Comparison of ENCODE assay signal across 5 fruit fly cellular contexts in genomic region chr2L:19021278-19022220, dm6.
TF ChIP-seq lines count a peak whose summit lies in the region.

No protein-coding gene starts in this region.

- TF ChIP-seq CTCF in whole organism, embryonic (GFP tag; optimal IDR thresholded peaks at IDR 0.05; lab: Kevin White, UChicago) = no peak

TF ChIP-seq in whole organism, adult, 20 proteins besides CTCF, POLR2A, EP300 and RAD21 (continues in another document):
- no peak for TF ChIP-seq Hr96 (GFP tag; optimal IDR thresholded peaks at IDR 0.05; lab: Kevin White, UChicago)
- peak; percentile 45 for TF ChIP-seq CG12768 (GFP tag; optimal IDR thresholded peaks at IDR 0.05; lab: Kevin White, UChicago)
- no peak for TF ChIP-seq Crg-1 (GFP tag; optimal IDR thresholded peaks at IDR 0.05; lab: Kevin White, UChicago)
- peak; percentile 9 for TF ChIP-seq CG14711 (tag; optimal IDR thresholded peaks at IDR 0.05; lab: Kevin White, UChicago)
- TF ChIP-seq CG7101 (tag; optimal IDR thresholded peaks at IDR 0.05; lab: Kevin White, UChicago) = peak; percentile 72
- TF ChIP-seq CG5204 (GFP tag; optimal IDR thresholded peaks at IDR 0.05; lab: Kevin White, UChicago) = peak; percentile 49
- no peak for TF ChIP-seq ovo (GFP tag; optimal IDR thresholded peaks at IDR 0.05; lab: Kevin White, UChicago)
- peak; percentile 54 for TF ChIP-seq kay (GFP tag; lab: Kevin White, UChicago; ENCODE audit: borderline replicate concordance)
- TF ChIP-seq cnc (optimal IDR thresholded peaks at IDR 0.05; lab: Kevin White, UChicago) = no peak
- TF ChIP-seq CG7045 (GFP tag; optimal IDR thresholded peaks at IDR 0.05; lab: Kevin White, UChicago) = peak; percentile 74
- no peak for TF ChIP-seq CG1620 (GFP tag; optimal IDR thresholded peaks at IDR 0.05; lab: Kevin White, UChicago)
- peak; percentile 40 for TF ChIP-seq pad (GFP tag; optimal IDR thresholded peaks at IDR 0.05; lab: Kevin White, UChicago)
- TF ChIP-seq cic (GFP tag; optimal IDR thresholded peaks at IDR 0.05; lab: Kevin White, UChicago) = no peak
- peak; percentile 80 for TF ChIP-seq CG33017 (tag; optimal IDR thresholded peaks at IDR 0.05; lab: Kevin White, UChicago)
- TF ChIP-seq CG11617 (GFP tag; optimal IDR thresholded peaks at IDR 0.05; lab: Kevin White, UChicago) = peak; percentile 71
- no peak for TF ChIP-seq toe (GFP tag; optimal IDR thresholded peaks at IDR 0.05; lab: Kevin White, UChicago)
- peak; percentile 1 for TF ChIP-seq tj (GFP tag; optimal IDR thresholded peaks at IDR 0.05; lab: Kevin White, UChicago)
- TF ChIP-seq bab1 (GFP tag; optimal IDR thresholded peaks at IDR 0.05; lab: Kevin White, UChicago) = no peak

TF ChIP-seq in whole organism, embryonic, 481 proteins besides CTCF, POLR2A, EP300 and RAD21 (continues in another document):
- TF ChIP-seq CG3281 (GFP tag; optimal IDR thresholded peaks at IDR 0.05; lab: Kevin White, UChicago) (peak; percentile 73), CG11247 (GFP tag; IDR thresholded peaks at IDR 0.05; lab: Robert Waterston, UW) (peak; percentile 66), repo (GFP tag; optimal IDR thresholded peaks at IDR 0.05; lab: Kevin White, UChicago) (no peak), Drgx (GFP tag; IDR thresholded peaks at IDR 0.05; lab: Robert Waterston, UW) (no peak), kay (GFP tag; optimal IDR thresholded peaks at IDR 0.05; lab: Kevin White, UChicago) (peak; percentile 6), CG9876 (GFP tag; optimal IDR thresholded peaks at IDR 0.05; lab: Kevin White, UChicago) (no peak), CG2889 (GFP tag; IDR thresholded peaks at IDR 0.05; lab: Robert Waterston, UW) (peak; percentile 38; the same call in 1 of the 3 replicates), wor (GFP tag; IDR thresholded peaks at IDR 0.05; lab: Robert Waterston, UW) (peak; percentile 69), CG8290 (GFP tag; optimal IDR thresholded peaks at IDR 0.05; lab: Kevin White, UChicago) (peak; percentile 25), CG8290 (tag; optimal IDR thresholded peaks at IDR 0.05; lab: Kevin White, UChicago) (no peak), NfI (GFP tag; optimal IDR thresholded peaks at IDR 0.05; lab: Kevin White, UChicago) (peak; percentile 83), Lim3 (GFP tag; IDR thresholded peaks at IDR 0.05; lab: Robert Waterston, UW) (no peak), CG12942 (GFP tag; optimal IDR thresholded peaks at IDR 0.05; lab: Kevin White, UChicago) (peak; percentile 56), lmd (GFP tag; IDR thresholded peaks at IDR 0.05; lab: Robert Waterston, UW) (peak; percentile 76), CG11560 (tag; IDR thresholded peaks at IDR 0.05; lab: Robert Waterston, UW) (0 out of 3 replicates have a peak, but pooled peaks have one; percentile 12), CG10147 (GFP tag; optimal IDR thresholded peaks at IDR 0.05; lab: Kevin White, UChicago) (peak; percentile 86), salm (tag; optimal IDR thresholded peaks at IDR 0.05; lab: Kevin White, UChicago) (peak; percentile 57), CG31388 (GFP tag; optimal IDR thresholded peaks at IDR 0.05; lab: Kevin White, UChicago) (no peak), zfh1 (GFP tag; IDR thresholded peaks at IDR 0.05; lab: Robert Waterston, UW) (peak; percentile 88)

TF ChIP-seq in whole organism, prepupa, 60 proteins besides CTCF, POLR2A, EP300 and RAD21 (continues in another document):
- TF ChIP-seq CG16779 (tag; optimal IDR thresholded peaks at IDR 0.05; lab: Kevin White, UChicago) (peak; percentile 83), CG8632 (GFP tag; optimal IDR thresholded peaks at IDR 0.05; lab: Kevin White, UChicago) (peak; percentile 84), fd85E (GFP tag; optimal IDR thresholded peaks at IDR 0.05; lab: Kevin White, UChicago) (peak; percentile 1), Smox (GFP tag; optimal IDR thresholded peaks at IDR 0.05; lab: Kevin White, UChicago) (peak; percentile 78), topi (GFP tag; optimal IDR thresholded peaks at IDR 0.05; lab: Kevin White, UChicago) (peak; percentile 81), fkh (GFP tag; optimal IDR thresholded peaks at IDR 0.05; lab: Kevin White, UChicago) (peak; percentile 29), ss (GFP tag; optimal IDR thresholded peaks at IDR 0.05; lab: Kevin White, UChicago) (peak; percentile 92 to 96), CG9139 (GFP tag; optimal IDR thresholded peaks at IDR 0.05; lab: Kevin White, UChicago) (peak; percentile 80), acj6 (GFP tag; optimal IDR thresholded peaks at IDR 0.05; lab: Kevin White, UChicago) (peak; percentile 81), CG6276 (GFP tag; optimal IDR thresholded peaks at IDR 0.05; lab: Kevin White, UChicago) (peak; percentile 72), CG15336 (GFP tag; IDR thresholded peaks at IDR 0.05; lab: Robert Waterston, UW) (peak; percentile 84), Hr4 (GFP tag; optimal IDR thresholded peaks at IDR 0.05; lab: Kevin White, UChicago) (peak; percentile 71), Hr39 (GFP tag; optimal IDR thresholded peaks at IDR 0.05; lab: Kevin White, UChicago) (peak; percentile 67), Met (GFP tag; optimal IDR thresholded peaks at IDR 0.05; lab: Kevin White, UChicago) (peak; percentile 84), CG6808 (GFP tag; optimal IDR thresholded peaks at IDR 0.05; lab: Kevin White, UChicago) (peak; percentile 85), OdsH (GFP tag; optimal IDR thresholded peaks at IDR 0.05; lab: Kevin White, UChicago) (peak; percentile 84), CG10669 (GFP tag; optimal IDR thresholded peaks at IDR 0.05; lab: Kevin White, UChicago) (peak; percentile 84), Sox15 (GFP tag; optimal IDR thresholded peaks at IDR 0.05; lab: Kevin White, UChicago) (peak; percentile 62), Ets96B (tag; optimal IDR thresholded peaks at IDR 0.05; lab: Kevin White, UChicago) (peak; percentile 90)

TF ChIP-seq in whole organism, pupa, 21 proteins besides CTCF, POLR2A, EP300 and RAD21:
- TF ChIP-seq rn (GFP tag; IDR thresholded peaks at IDR 0.05; lab: Robert Waterston, UW) = no peak
- peak; percentile 75 for TF ChIP-seq gl (tag; optimal IDR thresholded peaks at IDR 0.05; lab: Kevin White, UChicago)
- TF ChIP-seq CG32121 (GFP tag; IDR thresholded peaks at IDR 0.05; lab: Robert Waterston, UW) = no peak
- TF ChIP-seq EcR (GFP tag; optimal IDR thresholded peaks at IDR 0.05; lab: Kevin White, UChicago) = peak; percentile 9
- TF ChIP-seq CG9948 (tag; optimal IDR thresholded peaks at IDR 0.05; lab: Kevin White, UChicago) = peak; percentile 85
- peak; percentile 86 for TF ChIP-seq CG14655 (GFP tag; optimal IDR thresholded peaks at IDR 0.05; lab: Kevin White, UChicago)
- no peak for TF ChIP-seq CG10348 (GFP tag; IDR thresholded peaks at IDR 0.05; lab: Robert Waterston, UW)
- peak; percentile 81 for TF ChIP-seq Pif1A (GFP tag; optimal IDR thresholded peaks at IDR 0.05; lab: Kevin White, UChicago)
- TF ChIP-seq fd96Ca (GFP tag; IDR thresholded peaks at IDR 0.05; lab: Robert Waterston, UW) = no peak; the same call in 2 of the 3 replicates
- 0 out of 3 replicates have a peak, but pooled peaks have one; percentile 47 for TF ChIP-seq CG4496 (GFP tag; IDR thresholded peaks at IDR 0.05; lab: Robert Waterston, UW)
- peak; percentile 30 for TF ChIP-seq D1 (tag; optimal IDR thresholded peaks at IDR 0.05; lab: Kevin White, UChicago)
- peak; percentile 83 for TF ChIP-seq CG34367 (tag; optimal IDR thresholded peaks at IDR 0.05; lab: Kevin White, UChicago)
- peak; percentile 72 for TF ChIP-seq CG13204 (GFP tag; optimal IDR thresholded peaks at IDR 0.05; lab: Kevin White, UChicago)
- TF ChIP-seq CG17806 (tag; optimal IDR thresholded peaks at IDR 0.05; lab: Kevin White, UChicago) = peak; percentile 78
- peak; percentile 49; the same call in 1 of the 2 replicates for TF ChIP-seq CG12605 (GFP tag; IDR thresholded peaks at IDR 0.05; lab: Robert Waterston, UW)
- TF ChIP-seq CG8159 (tag; optimal IDR thresholded peaks at IDR 0.05; lab: Kevin White, UChicago) = peak; percentile 89
- TF ChIP-seq CG8301 (tag; optimal IDR thresholded peaks at IDR 0.05; lab: Kevin White, UChicago) = peak; percentile 81
- TF ChIP-seq Pif1B (GFP tag; optimal IDR thresholded peaks at IDR 0.05; lab: Kevin White, UChicago) = peak; percentile 91
- no peak for TF ChIP-seq Ets98B (GFP tag; IDR thresholded peaks at IDR 0.05; lab: Robert Waterston, UW)
- TF ChIP-seq Snoo (tag; optimal IDR thresholded peaks at IDR 0.05; lab: Kevin White, UChicago) = peak; percentile 87
- TF ChIP-seq CG15710 (tag; optimal IDR thresholded peaks at IDR 0.05; lab: Kevin White, UChicago) = peak; percentile 93
TF ChIP-seq in whole organism, pupa: peak in this region for 16.

TF ChIP-seq in whole organism, wandering third instar larva, 38 proteins besides CTCF, POLR2A, EP300 and RAD21 (continues in another document):
- peak; percentile 76 for TF ChIP-seq rgr (GFP tag; optimal IDR thresholded peaks at IDR 0.05; lab: Kevin White, UChicago)
- no peak for TF ChIP-seq dsf (GFP tag; optimal IDR thresholded peaks at IDR 0.05; lab: Kevin White, UChicago; ENCODE audit: borderline replicate concordance)
- TF ChIP-seq Vsx2 (GFP tag; optimal IDR thresholded peaks at IDR 0.05; lab: Kevin White, UChicago; ENCODE audit: partially characterized antibody) = no peak
- no peak for TF ChIP-seq dl (GFP tag; optimal IDR thresholded peaks at IDR 0.05; lab: Kevin White, UChicago; ENCODE audit: insufficient read depth in 1 of 2, partially characterized antibody in 2 of 2)
- TF ChIP-seq Rel (GFP tag; optimal IDR thresholded peaks at IDR 0.05; lab: Kevin White, UChicago) = peak; percentile 43
- peak; percentile 49 for TF ChIP-seq Rel (tag; optimal IDR thresholded peaks at IDR 0.05; lab: Kevin White, UChicago)
- peak; percentile 14 for TF ChIP-seq CG32264 (GFP tag; optimal IDR thresholded peaks at IDR 0.05; lab: Kevin White, UChicago)
- peak; percentile 85 for TF ChIP-seq HLH106 (tag; optimal IDR thresholded peaks at IDR 0.05; lab: Kevin White, UChicago)
- no peak for TF ChIP-seq jim (GFP tag; optimal IDR thresholded peaks at IDR 0.05; lab: Kevin White, UChicago)
- no peak for TF ChIP-seq Hr78 (GFP tag; optimal IDR thresholded peaks at IDR 0.05; lab: Kevin White, UChicago)
- no peak for TF ChIP-seq Dif (GFP tag; optimal IDR thresholded peaks at IDR 0.05; lab: Kevin White, UChicago; ENCODE audit: partially characterized antibody)
- no peak for TF ChIP-seq lola (GFP tag; optimal IDR thresholded peaks at IDR 0.05; lab: Kevin White, UChicago)
- peak; percentile 64 for TF ChIP-seq psq (GFP tag; optimal IDR thresholded peaks at IDR 0.05; lab: Kevin White, UChicago)
- peak; percentile 62 for TF ChIP-seq ey (GFP tag; optimal IDR thresholded peaks at IDR 0.05; lab: Kevin White, UChicago)
- peak; percentile 75 for TF ChIP-seq dmrt93B (GFP tag; optimal IDR thresholded peaks at IDR 0.05; lab: Kevin White, UChicago)
- peak; percentile 47 for TF ChIP-seq CrebA (GFP tag; optimal IDR thresholded peaks at IDR 0.05; lab: Kevin White, UChicago; ENCODE audit: borderline replicate concordance)
- TF ChIP-seq Hnf4 (GFP tag; optimal IDR thresholded peaks at IDR 0.05; lab: Kevin White, UChicago) = peak; percentile 16
- peak; percentile 82 for TF ChIP-seq fru (GFP tag; optimal IDR thresholded peaks at IDR 0.05; lab: Kevin White, UChicago)
- TF ChIP-seq sage (GFP tag; optimal IDR thresholded peaks at IDR 0.05; lab: Kevin White, UChicago) = peak; percentile 49
- peak; percentile 91 for TF ChIP-seq Sp1 (GFP tag; optimal IDR thresholded peaks at IDR 0.05; lab: Kevin White, UChicago)
- TF ChIP-seq brk (GFP tag; optimal IDR thresholded peaks at IDR 0.05; lab: Kevin White, UChicago) = peak; percentile 16
- TF ChIP-seq CG9705 (GFP tag; optimal IDR thresholded peaks at IDR 0.05; lab: Kevin White, UChicago) = peak; percentile 66
